Fruit fly (Drosophila melanogaster): Measurements from ENCODE around the gene rod.

Gene rod

dm6 chr3R:31550910-31551309 lies 29.8 kb upstream of the rod start (continued):
- TF ChIP-seq D19A (tag; optimal IDR thresholded peaks at IDR 0.05) (peak; percentile 51), CG17328 (GFP tag; IDR thresholded peaks at IDR 0.05) (peak; percentile 41; the same call in 1 of the 2 replicates), danr (GFP tag; IDR thresholded peaks at IDR 0.05) (no peak), fd96Cb (tag; optimal IDR thresholded peaks at IDR 0.05) (peak; percentile 45), CG8765 (GFP tag; IDR thresholded peaks at IDR 0.05) (no peak), exex (tag; optimal IDR thresholded peaks at IDR 0.05) (no peak), CG1233 (GFP tag; optimal IDR thresholded peaks at IDR 0.05) (peak; percentile 82), CG12659 (GFP tag; optimal IDR thresholded peaks at IDR 0.05) (no peak), CG7786 (GFP tag; optimal IDR thresholded peaks at IDR 0.05) (peak; percentile 8), zen (tag; optimal IDR thresholded peaks at IDR 0.05) (peak; percentile 91), CG11723 (GFP tag; optimal IDR thresholded peaks at IDR 0.05) (peak; percentile 61), D19B (GFP tag; optimal IDR thresholded peaks at IDR 0.05) (no peak), pb (GFP tag; optimal IDR thresholded peaks at IDR 0.05) (peak; percentile 14), Bdp1 (GFP tag; optimal IDR thresholded peaks at IDR 0.05) (peak; percentile 55), HLHmδ (GFP tag; optimal IDR thresholded peaks at IDR 0.05) (peak; percentile 76), CG11695 (GFP tag; IDR thresholded peaks at IDR 0.05) (0 out of 3 replicates have a peak, but pooled peaks have one; percentile 21), Neu2 (GFP tag; optimal IDR thresholded peaks at IDR 0.05; ENCODE audit: borderline replicate concordance) (peak; percentile 2), CG7963 (GFP tag; IDR thresholded peaks at IDR 0.05; ENCODE audit: partially characterized antibody) (no peak), CG5245 (GFP tag; optimal IDR thresholded peaks at IDR 0.05) (peak; percentile 34), PHDP (tag; optimal IDR thresholded peaks at IDR 0.05) (no peak), CG15696 (tag; optimal IDR thresholded peaks at IDR 0.05) (peak; percentile 98), onecut (GFP tag; IDR thresholded peaks at IDR 0.05) (peak; percentile 42; the same call in 1 of the 2 replicates), bigmax (GFP tag; optimal IDR thresholded peaks at IDR 0.05) (peak; percentile 35), eve (GFP tag; optimal IDR thresholded peaks at IDR 0.05) (no peak), E2f2 (GFP tag; IDR thresholded peaks at IDR 0.05) (peak; percentile 30; the same call in 1 of the 2 replicates), Kr (GFP tag; optimal IDR thresholded peaks at IDR 0.05) (peak; percentile 100), CG8281 (tag; optimal IDR thresholded peaks at IDR 0.05) (peak; percentile 97), lmd (GFP tag; IDR thresholded peaks at IDR 0.05) (no peak), H2.0 (GFP tag; IDR thresholded peaks at IDR 0.05) (no peak), Atf3 (GFP tag; optimal IDR thresholded peaks at IDR 0.05) (peak; percentile 45), CG4854 (GFP tag; optimal IDR thresholded peaks at IDR 0.05) (no peak), Optix (GFP tag; IDR thresholded peaks at IDR 0.05) (no peak), grn (GFP tag; optimal IDR thresholded peaks at IDR 0.05) (peak; percentile 59), CoRest (tag; optimal IDR thresholded peaks at IDR 0.05) (peak; percentile 47), CG8089 (GFP tag; optimal IDR thresholded peaks at IDR 0.05) (peak; percentile 78), fd64A (GFP tag; optimal IDR thresholded peaks at IDR 0.05) (peak; percentile 73), ttk (GFP tag; IDR thresholded peaks at IDR 0.05) (no peak), gcm (GFP tag; optimal IDR thresholded peaks at IDR 0.05) (peak; percentile 66), CG12299 (tag; optimal IDR thresholded peaks at IDR 0.05) (peak; percentile 16), CG7987 (GFP tag; optimal IDR thresholded peaks at IDR 0.05) (peak; percentile 74), Hmx (GFP tag; optimal IDR thresholded peaks at IDR 0.05) (no peak), CG3065 (GFP tag; optimal IDR thresholded peaks at IDR 0.05) (peak; percentile 11), CG17829 (tag; optimal IDR thresholded peaks at IDR 0.05) (peak; percentile 53), kni (GFP tag; optimal IDR thresholded peaks at IDR 0.05) (peak; percentile 94), bcd (GFP tag; optimal IDR thresholded peaks at IDR 0.05) (peak; percentile 17), CG17361 (GFP tag; IDR thresholded peaks at IDR 0.05) (peak; percentile 59; the same call in 2 of the 3 replicates), org-1 (GFP tag; optimal IDR thresholded peaks at IDR 0.05) (peak; percentile 74), gsb-n (tag; optimal IDR thresholded peaks at IDR 0.05) (peak; percentile 85), Camta (GFP tag; optimal IDR thresholded peaks at IDR 0.05) (peak; percentile 50), Hr3 (GFP tag; optimal IDR thresholded peaks at IDR 0.05) (no peak), phol (tag; optimal IDR thresholded peaks at IDR 0.05) (peak; percentile 9)

Data from whole organism, embryonic.